Worm (Caenorhabditis elegans): ENCODE measurements around the gene flp-8.

The flp-8 gene

DNA sequence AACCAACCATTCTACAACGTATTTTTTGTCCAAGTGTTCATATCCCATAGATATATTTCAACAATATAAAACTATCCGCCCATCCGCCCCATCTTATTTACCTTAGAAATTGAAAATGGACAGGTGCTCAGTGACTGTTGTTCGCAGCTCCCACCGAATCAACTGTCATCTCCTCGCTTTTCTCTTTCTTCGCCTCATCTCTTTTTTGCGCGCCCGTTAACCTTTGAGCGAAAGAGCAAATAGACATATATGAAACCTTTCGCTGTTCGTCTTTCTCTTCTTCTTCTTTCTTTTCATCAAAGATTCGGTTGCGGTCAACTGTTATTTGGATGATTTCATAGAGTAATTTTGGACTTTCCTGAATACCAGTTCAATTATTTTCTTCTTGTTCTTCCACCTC is 5.6 kb upstream of the flp-8 start, which contains the start of gene sssh-1:
Gene sssh-1 (plus strand): TSS at position 301 of the 400 bp plus-strand sequence.
- TF ChIP-seq pha-4 (tag; optimal IDR thresholded peaks at IDR 0.05) (peak; percentile 51), elt-1 (tag; optimal IDR thresholded peaks at IDR 0.05) (no peak)

DNA sequence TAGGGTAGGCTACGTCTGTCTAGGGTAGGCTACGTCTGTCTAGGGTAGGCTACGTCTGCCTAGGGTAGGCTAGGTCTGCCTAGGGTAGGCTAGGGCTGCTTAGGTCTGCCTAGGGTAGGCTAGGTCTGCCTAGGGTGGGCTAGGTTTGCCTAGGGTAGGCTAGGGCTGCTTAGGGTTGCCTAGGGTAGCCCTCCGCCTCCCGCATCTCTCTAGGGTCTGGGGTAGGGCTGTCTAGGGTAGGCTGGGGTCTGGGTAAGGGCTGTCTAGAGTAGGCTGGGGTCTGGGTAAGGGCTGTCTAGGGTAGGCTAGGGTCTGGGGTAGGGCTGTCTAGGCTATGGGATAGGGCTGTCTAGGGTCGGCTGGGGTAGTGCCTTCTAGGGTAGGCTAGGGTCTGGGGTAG is 3.5 kb upstream of the flp-8 start:
- TF ChIP-seq daf-12 (tag; optimal IDR thresholded peaks at IDR 0.05): no peak
- TF ChIP-seq ZK546.5 (tag; optimal IDR thresholded peaks at IDR 0.05): no peak
- no peak for TF ChIP-seq ztf-11 (tag; optimal IDR thresholded peaks at IDR 0.05)
- no peak for TF ChIP-seq nhr-76 (tag; optimal IDR thresholded peaks at IDR 0.05)
- TF ChIP-seq hmg-11 (tag; optimal IDR thresholded peaks at IDR 0.05): no peak
- TF ChIP-seq lsy-12 (tag; optimal IDR thresholded peaks at IDR 0.05): no peak
- no peak for TF ChIP-seq aly-2 (tag; optimal IDR thresholded peaks at IDR 0.05)
- TF ChIP-seq elt-2 (tag; optimal IDR thresholded peaks at IDR 0.05): no peak
- TF ChIP-seq unc-62 (GFP tag; optimal IDR thresholded peaks at IDR 0.05): no peak
- TF ChIP-seq eor-1 (tag; optimal IDR thresholded peaks at IDR 0.05): no peak
- TF ChIP-seq tbx-2 (tag; optimal IDR thresholded peaks at IDR 0.05): no peak
- no peak for TF ChIP-seq mdl-1 (tag; optimal IDR thresholded peaks at IDR 0.05)
- TF ChIP-seq pqm-1 (tag; optimal IDR thresholded peaks at IDR 0.05): no peak
- no peak for TF ChIP-seq ceh-9 (tag; optimal IDR thresholded peaks at IDR 0.05)
- TF ChIP-seq fos-1 (tag; optimal IDR thresholded peaks at IDR 0.05): no peak
- TF ChIP-seq nhr-28 (tag; optimal IDR thresholded peaks at IDR 0.05): no peak
- TF ChIP-seq nhr-43 (tag; optimal IDR thresholded peaks at IDR 0.05; ENCODE audit: poor library complexity, severe bottlenecking): no peak
- TF ChIP-seq ceh-16 (tag; optimal IDR thresholded peaks at IDR 0.05): no peak
- TF ChIP-seq nhr-237 (tag; optimal IDR thresholded peaks at IDR 0.05): no peak

- TF ChIP-seq ama-1 (optimal IDR thresholded peaks at IDR 0.05) (no peak), fos-1 (tag; optimal IDR thresholded peaks at IDR 0.05) (no peak), nhr-28 (tag; optimal IDR thresholded peaks at IDR 0.05) (no peak), daf-12 (tag; optimal IDR thresholded peaks at IDR 0.05) (no peak), ceh-82 (tag; optimal IDR thresholded peaks at IDR 0.05) (no peak), nhr-23 (tag; optimal IDR thresholded peaks at IDR 0.05) (no peak)
Observed at ce11 chrX:14885855-14886254, 4.6 kb downstream of the flp-8 start.

ce11 chrX:14888188-14888587 is 7.0 kb downstream of the flp-8 start, which contains the start of gene daf-6:
daf-6 (plus strand) TSS chrX:14888488.
- TF ChIP-seq hmg-11 (tag; optimal IDR thresholded peaks at IDR 0.05) (no peak), nhr-76 (tag; optimal IDR thresholded peaks at IDR 0.05) (no peak), ztf-11 (tag; optimal IDR thresholded peaks at IDR 0.05) (no peak), daf-12 (tag; optimal IDR thresholded peaks at IDR 0.05) (no peak), nhr-25 (tag; optimal IDR thresholded peaks at IDR 0.05) (no peak), snpc-4 (tag; optimal IDR thresholded peaks at IDR 0.05) (no peak), ceh-16 (tag; optimal IDR thresholded peaks at IDR 0.05) (no peak)

ce11 chrX:14894380-14894779 is 13.2 kb downstream of the flp-8 start:
- no peak for TF ChIP-seq fos-1 (tag; optimal IDR thresholded peaks at IDR 0.05)
- TF ChIP-seq mdl-1 (tag; optimal IDR thresholded peaks at IDR 0.05): no peak
- TF ChIP-seq lin-15B (tag; optimal IDR thresholded peaks at IDR 0.05): no peak
- no peak for TF ChIP-seq pqm-1 (tag; optimal IDR thresholded peaks at IDR 0.05)
- TF ChIP-seq nhr-43 (tag; optimal IDR thresholded peaks at IDR 0.05; ENCODE audit: poor library complexity, severe bottlenecking): peak; percentile 85
- TF ChIP-seq ceh-9 (tag; optimal IDR thresholded peaks at IDR 0.05): no peak
- peak; percentile 68 for TF ChIP-seq nhr-25 (tag; optimal IDR thresholded peaks at IDR 0.05)
- no peak for TF ChIP-seq nhr-11 (tag; optimal IDR thresholded peaks at IDR 0.05)
- TF ChIP-seq skn-1 (tag; optimal IDR thresholded peaks at IDR 0.05): no peak
- TF ChIP-seq egl-5 (tag; optimal IDR thresholded peaks at IDR 0.05): no peak
- TF ChIP-seq aly-2 (tag; optimal IDR thresholded peaks at IDR 0.05): no peak
- TF ChIP-seq unc-39 (tag; optimal IDR thresholded peaks at IDR 0.05): no peak
- TF ChIP-seq egl-27 (tag; optimal IDR thresholded peaks at IDR 0.05): no peak
- TF ChIP-seq unc-62 (GFP tag; optimal IDR thresholded peaks at IDR 0.05): no peak
- no peak for TF ChIP-seq nfya-1 (tag; optimal IDR thresholded peaks at IDR 0.05; ENCODE audit: insufficient read depth)
- no peak for TF ChIP-seq ceh-82 (tag; optimal IDR thresholded peaks at IDR 0.05)
- no peak for TF ChIP-seq ceh-16 (tag; optimal IDR thresholded peaks at IDR 0.05)
- TF ChIP-seq nhr-23 (tag; optimal IDR thresholded peaks at IDR 0.05): peak; percentile 42
- no peak for TF ChIP-seq eor-1 (tag; optimal IDR thresholded peaks at IDR 0.05)
- no peak for TF ChIP-seq R02D3.7 (tag; optimal IDR thresholded peaks at IDR 0.05)
- TF ChIP-seq elt-3 (tag; optimal IDR thresholded peaks at IDR 0.05): peak in 1 of 3 experiments; percentile 53
- no peak for TF ChIP-seq nhr-237 (tag; optimal IDR thresholded peaks at IDR 0.05)
- TF ChIP-seq sea-2 (GFP tag; optimal IDR thresholded peaks at IDR 0.05): no peak
- TF ChIP-seq tbx-2 (tag; optimal IDR thresholded peaks at IDR 0.05): no peak
- no peak for TF ChIP-seq nhr-77 (tag; optimal IDR thresholded peaks at IDR 0.05)

Data from whole organism, L3 larva.